Fruit fly (Drosophila melanogaster) whole organism, embryonic: Measurements from ENCODE around the gene CG32225.

ENCODE experiments used
- Aef1 ChIP-seq: fragments of 200-800 bp; sonication (Bioruptor generic); IDR thresholded peaks from 3 replicates; pipeline ENCODE4 v1.3.6; 2022; ENCODE audit warnings: missing biosample characterization, missing genetic modification characterization
- Asciz ChIP-seq: fragments of 200-800 bp; sonication (Bioruptor generic); optimal IDR thresholded peaks from 2 replicates; lab custom pipeline; 2017; ENCODE audit warnings: missing biosample characterization, mild to moderate bottlenecking, missing genetic modification characterization, missing genetic modification reagents
- B-H1 ChIP-seq: fragments of 200-800 bp; sonication (Bioruptor generic); IDR thresholded peaks from 3 replicates; pipeline ENCODE4 v1.3.6; 2022; ENCODE audit warnings: missing biosample characterization, missing genetic modification characterization
- Blimp-1 ChIP-seq: fragments of 200-800 bp; sonication (Bioruptor generic); optimal IDR thresholded peaks from 3 replicates; lab custom pipeline; 2018; ENCODE audit warnings: missing biosample characterization, missing genetic modification characterization, mild to moderate bottlenecking, moderate library complexity, missing genetic modification reagents
- CG13775 ChIP-seq: fragments of 200-800 bp; sonication (Bioruptor generic); optimal IDR thresholded peaks from 3 replicates; lab custom pipeline; 2017; ENCODE audit warnings: missing biosample characterization, mild to moderate bottlenecking, missing genetic modification characterization
- CG14710 ChIP-seq: fragments of 200-800 bp; sonication (Bioruptor generic); optimal IDR thresholded peaks from 3 replicates; lab custom pipeline; 2019; ENCODE audit warnings: missing biosample characterization, mild to moderate bottlenecking, missing genetic modification characterization, moderate library complexity
- CG1529 ChIP-seq: fragments of 200-800 bp; sonication (Bioruptor generic); optimal IDR thresholded peaks from 3 replicates; lab custom pipeline; 2018; ENCODE audit warnings: missing biosample characterization, missing genetic modification characterization
- CG15601 ChIP-seq: fragments of 200-800 bp; sonication (Bioruptor generic); optimal IDR thresholded peaks from 3 replicates; lab custom pipeline; 2019; ENCODE audit warnings: missing biosample characterization, mild to moderate bottlenecking, missing genetic modification characterization, moderate library complexity
- CG16863 ChIP-seq: fragments of 200-800 bp; sonication (Bioruptor generic); optimal IDR thresholded peaks from 3 replicates; lab custom pipeline; 2016; ENCODE audit warnings: missing biosample characterization, missing genetic modification characterization
- CG17802 ChIP-seq: fragments of 200-800 bp; sonication (Bioruptor generic); optimal IDR thresholded peaks from 2 replicates; lab custom pipeline; 2018; ENCODE audit warnings: missing biosample characterization, mild to moderate bottlenecking, missing genetic modification characterization, moderate library complexity
- CG17829 ChIP-seq: fragments of 200-800 bp; optimal IDR thresholded peaks from 2 replicates; lab custom pipeline; 2019; ENCODE audit warnings: missing biosample characterization, mild to moderate bottlenecking, missing genetic modification characterization, moderate library complexity
- CG1832 ChIP-seq: fragments of 200-800 bp; sonication (Bioruptor generic); optimal IDR thresholded peaks from 2 replicates; lab custom pipeline; 2017; ENCODE audit warnings: missing biosample characterization, mild to moderate bottlenecking, missing genetic modification characterization, inconsistent platforms
- CG31365 ChIP-seq: fragments of 200-800 bp; sonication (Bioruptor generic); optimal IDR thresholded peaks from 2 replicates; lab custom pipeline; 2018; ENCODE audit warnings: missing biosample characterization, mild to moderate bottlenecking, missing genetic modification characterization
- CG3995 ChIP-seq: fragments of 200-800 bp; sonication (Bioruptor generic); optimal IDR thresholded peaks from 3 replicates; lab custom pipeline; 2016; ENCODE audit warnings: missing biosample characterization, missing genetic modification characterization
- CG43689 ChIP-seq: fragments of 200-800 bp; sonication (Bioruptor generic); IDR thresholded peaks from 2 replicates; pipeline ENCODE4 v1.3.6; 2022; ENCODE audit warnings: missing biosample characterization, missing genetic modification characterization
- CG7357 ChIP-seq: fragments of 200-800 bp; sonication (Bioruptor generic); IDR thresholded peaks from 3 replicates; pipeline ENCODE4 v1.3.6; 2022; ENCODE audit warnings: missing biosample characterization, missing genetic modification characterization
- CG9437 ChIP-seq: fragments of 200-800 bp; sonication (Bioruptor generic); optimal IDR thresholded peaks from 2 replicates; lab custom pipeline; 2018; ENCODE audit warnings: missing biosample characterization, mild to moderate bottlenecking, missing genetic modification characterization
- CHES-1-like ChIP-seq: fragments of 200-800 bp; sonication (Bioruptor generic); optimal IDR thresholded peaks from 2 replicates; lab custom pipeline; 2016; ENCODE audit warnings: missing biosample characterization, missing genetic modification characterization
- CkIIα-i1 ChIP-seq: fragments of 200-800 bp; sonication (Bioruptor generic); IDR thresholded peaks from 2 replicates; pipeline ENCODE4 v1.3.6; 2022; ENCODE audit warnings: missing biosample characterization, missing genetic modification characterization
- D19A ChIP-seq: fragments of 200-800 bp; optimal IDR thresholded peaks from 3 replicates; lab custom pipeline; 2019; ENCODE audit warnings: missing biosample characterization, mild to moderate bottlenecking, missing genetic modification characterization, moderate library complexity
- Dbx ChIP-seq: fragments of 200-800 bp; sonication (Bioruptor generic); IDR thresholded peaks from 3 replicates; pipeline ENCODE4 v1.3.6; 2022; ENCODE audit warnings: missing biosample characterization, missing genetic modification characterization
- E2f1 ChIP-seq: fragments of 200-800 bp; sonication (Bioruptor generic); IDR thresholded peaks from 2 replicates; pipeline ENCODE4 v1.3.6; 2022; ENCODE audit warnings: missing biosample characterization, missing genetic modification characterization
- Elba2 ChIP-seq: fragments of 200-800 bp; sonication (Bioruptor generic); optimal IDR thresholded peaks from 3 replicates; lab custom pipeline; 2016; ENCODE audit warnings: missing biosample characterization, missing genetic modification characterization
- HLH4C ChIP-seq: fragments of 200-800 bp; sonication (Bioruptor generic); IDR thresholded peaks from 3 replicates; pipeline ENCODE4 v1.3.6; 2022; ENCODE audit warnings: missing biosample characterization, missing genetic modification characterization; ENCODE audit not compliant: partially characterized antibody
- Hmx ChIP-seq: fragments of 200-800 bp; sonication (Bioruptor generic); optimal IDR thresholded peaks from 2 replicates; lab custom pipeline; 2016; ENCODE audit warnings: missing biosample characterization, missing genetic modification characterization
- Hr3 ChIP-seq: fragments of 200-800 bp; sonication (Bioruptor generic); optimal IDR thresholded peaks from 3 replicates; lab custom pipeline; 2016; ENCODE audit warnings: missing biosample characterization, missing genetic modification characterization
- Hsf ChIP-seq: fragments of 200-800 bp; sonication (Bioruptor generic); optimal IDR thresholded peaks from 3 replicates; lab custom pipeline; 2016; ENCODE audit warnings: missing biosample characterization, missing genetic modification characterization
- Kr ChIP-seq: fragments of 200-800 bp; sonication (Bioruptor generic); optimal IDR thresholded peaks from 2 replicates; lab custom pipeline; 2017; ENCODE audit warnings: missing biosample characterization, mild to moderate bottlenecking, missing genetic modification characterization
- Myb ChIP-seq: fragments of 200-800 bp; sonication (Bioruptor generic); optimal IDR thresholded peaks from 2 replicates; lab custom pipeline; 2016; ENCODE audit warnings: missing biosample characterization, missing genetic modification characterization
- NC2β ChIP-seq: fragments of 200-800 bp; sonication (Bioruptor generic); optimal IDR thresholded peaks from 2 replicates; lab custom pipeline; 2016; ENCODE audit warnings: missing biosample characterization, missing genetic modification characterization
- Nf-YC ChIP-seq: fragments of 200-800 bp; optimal IDR thresholded peaks from 3 replicates; lab custom pipeline; 2019; ENCODE audit warnings: missing biosample characterization, mild to moderate bottlenecking, missing genetic modification characterization, moderate library complexity
- Sry-β ChIP-seq: fragments of 200-800 bp; sonication (Bioruptor generic); optimal IDR thresholded peaks from 2 replicates; lab custom pipeline; 2018; ENCODE audit warnings: missing biosample characterization, mild to moderate bottlenecking, missing genetic modification characterization, moderate library complexity
- TFAM ChIP-seq: fragments of 200-800 bp; sonication (Bioruptor generic); optimal IDR thresholded peaks from 2 replicates; lab custom pipeline; 2017; ENCODE audit warnings: missing biosample characterization, missing genetic modification characterization, inconsistent platforms
- Vsx1 ChIP-seq: fragments of 200-800 bp; sonication (Bioruptor generic); optimal IDR thresholded peaks from 2 replicates; lab custom pipeline; 2017; ENCODE audit warnings: missing biosample characterization, mild to moderate bottlenecking, missing genetic modification characterization, missing genetic modification reagents
- ab ChIP-seq: fragments of 200-800 bp; sonication (Bioruptor generic); optimal IDR thresholded peaks from 2 replicates; lab custom pipeline; 2016; ENCODE audit warnings: missing biosample characterization, missing genetic modification characterization
- amos ChIP-seq: fragments of 200-800 bp; sonication (Bioruptor generic); IDR thresholded peaks from 2 replicates; pipeline ENCODE4 v1.3.6; 2022; ENCODE audit warnings: missing biosample characterization, missing genetic modification characterization; ENCODE audit not compliant: partially characterized antibody
- cad ChIP-seq: fragments of >200 bp; optimal IDR thresholded peaks from 2 replicates; lab custom pipeline; 2017; ENCODE audit warnings: missing biosample characterization, missing genetic modification characterization
- crol ChIP-seq: fragments of 200-800 bp; sonication (Bioruptor generic); IDR thresholded peaks from 2 replicates; pipeline ENCODE4 v1.3.6; 2022; ENCODE audit warnings: missing biosample characterization, missing genetic modification characterization
- dpn ChIP-seq, 2 experiments: fragments of 200-800 bp; sonication (Bioruptor generic); optimal IDR thresholded peaks; 3 replicates each; lab custom pipeline; 2016; ENCODE audit warnings: missing biosample characterization in 2 of 2, missing genetic modification characterization in 2 of 2
- gce ChIP-seq: fragments of 200-800 bp; sonication (Bioruptor generic); IDR thresholded peaks from 3 replicates; pipeline ENCODE4 v1.3.6; 2022; ENCODE audit warnings: missing biosample characterization, missing genetic modification characterization
- gt ChIP-seq: fragments of 200-800 bp; sonication (Bioruptor generic); IDR thresholded peaks from 2 replicates; pipeline ENCODE4 v1.3.6; 2022; ENCODE audit warnings: missing biosample characterization, missing genetic modification characterization
- kni ChIP-seq: fragments of 200-800 bp; sonication (Bioruptor generic); optimal IDR thresholded peaks from 3 replicates; lab custom pipeline; 2017; ENCODE audit warnings: mild to moderate bottlenecking, missing biosample characterization, missing genetic modification reagents, missing genetic modification characterization
- lola ChIP-seq, 3 experiments: fragments of >200 bp in 2 of 3; fragments of 200-800 bp in 1 of 3; sonication (Bioruptor generic) in 1 of 3; optimal IDR thresholded peaks; 2 replicates each; lab custom pipeline; 2017 to 2019; ENCODE audit warnings: missing biosample characterization in 3 of 3, missing genetic modification characterization in 3 of 3, mild to moderate bottlenecking in 1 of 3, moderate library complexity in 1 of 3
- nau ChIP-seq: fragments of 200-800 bp; sonication (Bioruptor generic); optimal IDR thresholded peaks from 3 replicates; lab custom pipeline; 2017; ENCODE audit warnings: missing biosample characterization, mild to moderate bottlenecking, missing genetic modification characterization, missing genetic modification reagents
- nom ChIP-seq: fragments of 200-800 bp; sonication (Bioruptor generic); optimal IDR thresholded peaks from 2 replicates; lab custom pipeline; 2017; ENCODE audit warnings: missing biosample characterization, missing genetic modification characterization, mild to moderate bottlenecking, moderate library complexity, missing genetic modification reagents
- pb ChIP-seq: fragments of 200-800 bp; sonication (Bioruptor generic); optimal IDR thresholded peaks from 3 replicates; lab custom pipeline; 2016; ENCODE audit warnings: missing biosample characterization, missing genetic modification characterization
- peb ChIP-seq: fragments of 200-800 bp; sonication (Bioruptor generic); IDR thresholded peaks from 2 replicates; pipeline ENCODE4 v1.3.6; 2022; ENCODE audit warnings: missing biosample characterization, missing genetic modification characterization
- pnt ChIP-seq: fragments of 200-800 bp; sonication (Bioruptor generic); optimal IDR thresholded peaks from 3 replicates; lab custom pipeline; 2016; ENCODE audit warnings: missing biosample characterization, missing genetic modification characterization
- sna ChIP-seq: fragments of 200-800 bp; sonication (Bioruptor generic); IDR thresholded peaks from 2 replicates; pipeline ENCODE4 v1.3.6; 2022; ENCODE audit warnings: missing biosample characterization, missing genetic modification characterization; ENCODE audit not compliant: partially characterized antibody
- sqz ChIP-seq: fragments of 200-800 bp; sonication (Bioruptor generic); optimal IDR thresholded peaks from 3 replicates; lab custom pipeline; 2018; ENCODE audit warnings: missing biosample characterization, mild to moderate bottlenecking, missing genetic modification characterization
- tin ChIP-seq: fragments of 200-800 bp; sonication (Bioruptor generic); optimal IDR thresholded peaks from 3 replicates; lab custom pipeline; 2016; ENCODE audit warnings: missing biosample characterization, missing genetic modification characterization

CG32225 gene

DNA sequence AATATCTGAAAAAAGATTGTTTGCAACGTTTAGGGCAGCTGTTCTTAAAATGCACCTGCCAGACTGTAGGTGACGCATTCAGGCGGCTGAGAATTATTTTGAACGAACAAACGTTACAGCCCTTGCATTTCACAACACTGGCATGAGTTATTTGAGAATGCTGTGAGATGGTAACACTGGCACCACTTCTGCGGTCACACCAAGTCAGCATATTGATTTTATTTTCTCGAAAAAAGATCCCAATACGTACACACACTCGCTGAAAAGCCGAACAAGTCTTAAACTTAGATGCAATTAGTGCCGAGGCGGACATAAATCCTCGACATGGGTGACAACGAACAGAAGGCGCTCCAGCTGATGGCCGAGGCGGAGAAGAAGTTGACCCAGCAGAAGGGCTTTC is 7.4 kb upstream of the CG32225 start, which contains the start of gene alphaSnap (continued):
- TF ChIP-seq CG17829 (tag; lab: Kevin White, UChicago) (peak; percentile 54), NC2β (GFP tag; lab: Kevin White, UChicago) (no peak), ab (no peak), kni (no peak), Nf-YC (tag; lab: Kevin White, UChicago) (peak; percentile 16), CG31365 (no peak), cad (GFP tag; lab: Kevin White, UChicago) (no peak), CG1529 (GFP tag; lab: Kevin White, UChicago) (no peak), Aef1 (no peak), crol (GFP tag; lab: Robert Waterston, UW) (no peak), Asciz (GFP tag; lab: Kevin White, UChicago) (no peak), CG15601 (tag; lab: Kevin White, UChicago) (peak; percentile 33), CG14710 (peak; percentile 91), Dbx (peak; percentile 33; the same call in 1 of the 3 replicates), Blimp-1 (GFP tag; lab: Kevin White, UChicago) (no peak), gce (GFP tag; lab: Robert Waterston, UW) (no peak), B-H1 (GFP tag; lab: Robert Waterston, UW) (no peak), CHES-1-like (GFP tag; lab: Kevin White, UChicago) (peak; percentile 18), lola (GFP tag; optimal IDR thresholded peaks at IDR 0.05; lab: Kevin White, UChicago) (no peak), CG43689 (GFP tag; lab: Robert Waterston, UW) (no peak), gt (GFP tag; lab: Robert Waterston, UW) (no peak), CG1832 (GFP tag; lab: Kevin White, UChicago) (no peak), E2f1 (GFP tag; lab: Robert Waterston, UW) (no peak), Elba2 (GFP tag; lab: Kevin White, UChicago) (peak; percentile 66), dpn (GFP tag; optimal IDR thresholded peaks at IDR 0.05; lab: Kevin White, UChicago) (peak; percentile 39 to 49), Myb (GFP tag; lab: Kevin White, UChicago) (peak; percentile 98), sna (GFP tag; lab: Robert Waterston, UW) (0 out of 2 replicates have a peak, but pooled peaks have one; percentile 13), pb (GFP tag; lab: Kevin White, UChicago) (no peak), Sry-β (no peak), Hsf (GFP tag; lab: Kevin White, UChicago) (peak; percentile 51), CG16863 (GFP tag; lab: Kevin White, UChicago) (no peak), Hmx (GFP tag; lab: Kevin White, UChicago) (no peak), Vsx1 (no peak), nom (GFP tag; lab: Kevin White, UChicago) (peak; percentile 20), CG3995 (peak; percentile 32), pnt (no peak), tin (GFP tag; lab: Kevin White, UChicago) (no peak), Hr3 (GFP tag; lab: Kevin White, UChicago) (peak; percentile 8), CG13775 (GFP tag; lab: Kevin White, UChicago) (peak; percentile 30), TFAM (GFP tag; lab: Kevin White, UChicago) (no peak), sqz (GFP tag; lab: Kevin White, UChicago) (no peak), HLH4C (GFP tag; lab: Robert Waterston, UW) (no peak; the same call in 2 of the 3 replicates), amos (peak; percentile 44), peb (GFP tag; lab: Robert Waterston, UW) (no peak), CG17802 (no peak), D19A (tag; lab: Kevin White, UChicago) (no peak), CG7357 (no peak), CkIIα-i1 (GFP tag; lab: Robert Waterston, UW) (no peak), Kr (no peak), CG9437 (GFP tag; lab: Kevin White, UChicago) (peak; percentile 7), nau (GFP tag; lab: Kevin White, UChicago) (no peak)
